Worm (Caenorhabditis elegans) whole organism, L4/young adult: ENCODE results near the gene emb-27.

ENCODE experiments used
- W03F9.2 ChIP-seq: fragments of 150-350 bp; optimal IDR thresholded peaks from 2 replicates; lab custom pipeline; 2014; ENCODE audit warnings: missing biosample characterization, missing genetic modification characterization
- dao-5 ChIP-seq: sonication (generic microtip); optimal IDR thresholded peaks from 2 replicates; lab custom pipeline; 2016; ENCODE audit warnings: missing genotype, missing genetic modification characterization, moderate library complexity, missing compliant biosample characterization
- him-1 ChIP-seq: sonication (generic microtip); optimal IDR thresholded peaks from 2 replicates; lab custom pipeline; 2016; ENCODE audit warnings: missing genotype, missing genetic modification reagents, missing genetic modification characterization, missing compliant biosample characterization

The emb-27 gene

ce11 chrII:8177095-8177494, 15.1 kb upstream of the emb-27 start, which contains the start of gene acr-14:
acr-14 (minus strand) TSS chrII:8177195.
- TF ChIP-seq W03F9.2 (tag; lab: Kevin White, UChicago) (no peak), dao-5 (tag; lab: Kevin White, UChicago) (no peak), him-1 (tag; lab: Kevin White, UChicago) (no peak)

- TF ChIP-seq him-1 (tag; lab: Kevin White, UChicago) = no peak
- TF ChIP-seq W03F9.2 (tag; lab: Kevin White, UChicago) = no peak
- TF ChIP-seq dao-5 (tag; lab: Kevin White, UChicago) = no peak
These were observed 12.2 kb upstream of the emb-27 start for ce11 chrII:8174148-8174547.

ce11 chrII:8173449-8173848, 11.5 kb upstream of the emb-27 start, which contains the start of the genes decr-1.3 and T05C12.1:
decr-1.3 (minus strand) TSS chrII:8173549.
T05C12.1 (plus strand) TSS chrII:8173680.
- TF ChIP-seq W03F9.2 (tag; lab: Kevin White, UChicago) (no peak), dao-5 (tag; lab: Kevin White, UChicago) (no peak), him-1 (tag; lab: Kevin White, UChicago) (no peak)

ce11 chrII:8170374-8170773, 8.4 kb upstream of the emb-27 start, which contains the start of gene T05C12.11:
T05C12.11 (minus strand) TSS chrII:8170474.
- TF ChIP-seq W03F9.2 (tag; lab: Kevin White, UChicago) = no peak

- no peak for TF ChIP-seq dao-5 (tag; lab: Kevin White, UChicago)
- TF ChIP-seq him-1 (tag; lab: Kevin White, UChicago) = no peak
- TF ChIP-seq W03F9.2 (tag; lab: Kevin White, UChicago) = no peak
These were observed 7.3 kb upstream of the emb-27 start, which contains the start of gene T05C12.15 for ce11 chrII:8169283-8169682. T05C12.15 (plus strand) TSS chrII:8169583.

ce11 chrII:8160916-8161315, 1.1 kb downstream of the emb-27 start:
- no peak for TF ChIP-seq dao-5 (tag; lab: Kevin White, UChicago)
- TF ChIP-seq W03F9.2 (tag; lab: Kevin White, UChicago) = no peak
- no peak for TF ChIP-seq him-1 (tag; lab: Kevin White, UChicago)

- TF ChIP-seq dao-5 (tag; lab: Kevin White, UChicago) (no peak), W03F9.2 (tag; lab: Kevin White, UChicago) (no peak), him-1 (tag; lab: Kevin White, UChicago) (no peak)
These were observed 4.0 kb downstream of the emb-27 start, which contains the start of gene pch-2 for ce11 chrII:8157991-8158390. pch-2 (plus strand) TSS chrII:8158349.

- TF ChIP-seq W03F9.2 (tag; lab: Kevin White, UChicago) = no peak
- no peak for TF ChIP-seq him-1 (tag; lab: Kevin White, UChicago)
- TF ChIP-seq dao-5 (tag; lab: Kevin White, UChicago) = no peak
These were observed 5.1 kb downstream of the emb-27 start, which contains the start of the genes tub-1 and tmem-138 for ce11 chrII:8156845-8157373. tub-1 (minus strand) TSS chrII:8156945. tmem-138 (plus strand) TSS chrII:8157323.

- TF ChIP-seq W03F9.2 (tag; lab: Kevin White, UChicago) = no peak
- TF ChIP-seq him-1 (tag; lab: Kevin White, UChicago) = no peak
- no peak for TF ChIP-seq dao-5 (tag; lab: Kevin White, UChicago)
These were observed 9.2 kb downstream of the emb-27 start for ce11 chrII:8152711-8153325.

ce11 chrII:8149930-8150329, 12.0 kb downstream of the emb-27 start, which contains the start of gene F10B5.3:
F10B5.3 (minus strand) TSS chrII:8150030.
- TF ChIP-seq dao-5 (tag; lab: Kevin White, UChicago) = no peak
- TF ChIP-seq him-1 (tag; lab: Kevin White, UChicago) = no peak
- no peak for TF ChIP-seq W03F9.2 (tag; lab: Kevin White, UChicago)

- TF ChIP-seq W03F9.2 (tag; lab: Kevin White, UChicago) = no peak
- TF ChIP-seq him-1 (tag; lab: Kevin White, UChicago) = no peak
- no peak for TF ChIP-seq dao-5 (tag; lab: Kevin White, UChicago)
These were observed 17.4 kb downstream of the emb-27 start, which contains the start of gene F10B5.2 for ce11 chrII:8144543-8144942. F10B5.2 (plus strand) TSS chrII:8144762.

- TF ChIP-seq him-1 (tag; lab: Kevin White, UChicago) = no peak
- peak; percentile 76 for TF ChIP-seq W03F9.2 (tag; lab: Kevin White, UChicago)
- TF ChIP-seq dao-5 (tag; lab: Kevin White, UChicago) = no peak
These were observed 18.6 kb downstream of the emb-27 start, which contains the start of the genes ints-11 and rpl-10 for ce11 chrII:8143278-8143931. ints-11 (minus strand) TSS chrII:8143478. rpl-10 (plus strand) TSS chrII:8143881.

- TF ChIP-seq dao-5 (tag; lab: Kevin White, UChicago) (no peak), W03F9.2 (tag; lab: Kevin White, UChicago) (no peak), him-1 (tag; lab: Kevin White, UChicago) (no peak)
These were observed 20.8 kb downstream of the emb-27 start for ce11 chrII:8141135-8141534.
